Fruit fly (Drosophila melanogaster): Measurements from ENCODE around the gene Skp2.
A peak's percentile ranks its signal among the peaks of the same experiment; 100 is the strongest.

Skp2 gene

DNA sequence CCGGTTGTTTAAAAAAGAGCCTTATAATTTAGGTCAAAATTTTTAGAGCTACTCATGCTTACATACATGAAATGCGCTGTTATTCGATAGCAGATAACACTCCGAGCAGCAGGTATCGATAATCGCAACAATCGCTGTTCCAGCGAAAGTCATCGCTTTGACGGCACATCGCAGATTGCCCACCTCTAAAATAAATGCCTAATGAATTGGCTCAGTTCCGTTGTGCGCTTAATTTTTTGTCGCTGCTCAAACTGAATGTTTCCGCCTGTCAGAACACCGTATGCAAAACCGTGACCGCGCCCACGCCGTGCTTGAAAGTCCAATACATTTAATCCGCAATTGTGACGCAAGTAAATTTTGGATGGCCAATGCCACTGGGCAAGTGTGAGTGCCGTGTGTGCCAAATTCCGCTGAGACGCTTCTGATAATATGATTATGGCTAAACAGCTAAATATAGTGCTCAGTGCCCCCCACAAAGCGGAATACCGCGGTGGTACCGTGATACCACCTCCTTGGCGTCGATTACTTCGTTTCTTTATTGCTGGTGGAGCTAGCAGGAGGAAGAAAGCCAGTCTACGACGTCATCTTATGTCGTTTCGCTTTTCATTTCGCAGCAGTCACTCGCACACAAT, 17.9 kb downstream of the Skp2 start, which contains the start of gene CG9795 (continued):
- TF ChIP-seq CG15269 (tag; optimal IDR thresholded peaks at IDR 0.05) (no peak), HHEX (GFP tag; optimal IDR thresholded peaks at IDR 0.05) (peak; percentile 6), Bteb2 (GFP tag; optimal IDR thresholded peaks at IDR 0.05) (no peak), CG14667 (GFP tag; IDR thresholded peaks at IDR 0.05) (no peak), tna (GFP tag; IDR thresholded peaks at IDR 0.05; ENCODE audit: partially characterized antibody) (peak; percentile 96), Usf (GFP tag; optimal IDR thresholded peaks at IDR 0.05) (no peak), CG17361 (GFP tag; IDR thresholded peaks at IDR 0.05) (no peak), NC2β (GFP tag; optimal IDR thresholded peaks at IDR 0.05) (no peak), wdn (GFP tag; IDR thresholded peaks at IDR 0.05) (no peak), pan (optimal IDR thresholded peaks at IDR 0.05) (no peak), pan (GFP tag; optimal IDR thresholded peaks at IDR 0.05 in 1 of 2, IDR thresholded peaks at IDR 0.05 in 1 of 2) (peak in 1 of 2 experiments; percentile 47), Ada2b (GFP tag; IDR thresholded peaks at IDR 0.05) (no peak), ewg (GFP tag; optimal IDR thresholded peaks at IDR 0.05) (no peak), HmgD (GFP tag; optimal IDR thresholded peaks at IDR 0.05) (peak; percentile 30), fd96Cb (tag; optimal IDR thresholded peaks at IDR 0.05) (no peak), GATAe (GFP tag; conservative IDR thresholded peaks at IDR 0.05) (no peak), HLH4C (GFP tag; IDR thresholded peaks at IDR 0.05; ENCODE audit: partially characterized antibody) (peak; percentile 97), CG16813 (GFP tag; IDR thresholded peaks at IDR 0.05; ENCODE audit: partially characterized antibody) (peak; percentile 89), CG17912 (GFP tag; optimal IDR thresholded peaks at IDR 0.05) (no peak), CG31365 (tag; optimal IDR thresholded peaks at IDR 0.05) (no peak), CG11247 (GFP tag; IDR thresholded peaks at IDR 0.05) (0 out of 2 replicates have a peak, but pooled peaks have one; percentile 33), CG17829 (tag; optimal IDR thresholded peaks at IDR 0.05) (peak; percentile 30), fru (optimal IDR thresholded peaks at IDR 0.05) (no peak), p53 (GFP tag; optimal IDR thresholded peaks at IDR 0.05) (no peak), Hmx (GFP tag; optimal IDR thresholded peaks at IDR 0.05) (no peak), abd-A (tag; optimal IDR thresholded peaks at IDR 0.05) (no peak), Ptx1 (GFP tag; IDR thresholded peaks at IDR 0.05) (no peak), CHES-1-like (GFP tag; optimal IDR thresholded peaks at IDR 0.05) (peak; percentile 58), CG10274 (GFP tag; optimal IDR thresholded peaks at IDR 0.05) (no peak), bab2 (GFP tag; optimal IDR thresholded peaks at IDR 0.05) (no peak), CG8924 (tag; optimal IDR thresholded peaks at IDR 0.05) (no peak), ranshi (GFP tag; IDR thresholded peaks at IDR 0.05) (peak; percentile 28; the same call in 1 of the 2 replicates)

dm6 chr3R:4318999-4319398, 18.5 kb downstream of the Skp2 start, which contains the start of gene Syt14:
Gene Syt14 (minus strand): TSS chr3R:4319069.
- TF ChIP-seq scrt (GFP tag; optimal IDR thresholded peaks at IDR 0.05) (peak; percentile 95), CG13624 (GFP tag; optimal IDR thresholded peaks at IDR 0.05) (no peak)

DNA sequence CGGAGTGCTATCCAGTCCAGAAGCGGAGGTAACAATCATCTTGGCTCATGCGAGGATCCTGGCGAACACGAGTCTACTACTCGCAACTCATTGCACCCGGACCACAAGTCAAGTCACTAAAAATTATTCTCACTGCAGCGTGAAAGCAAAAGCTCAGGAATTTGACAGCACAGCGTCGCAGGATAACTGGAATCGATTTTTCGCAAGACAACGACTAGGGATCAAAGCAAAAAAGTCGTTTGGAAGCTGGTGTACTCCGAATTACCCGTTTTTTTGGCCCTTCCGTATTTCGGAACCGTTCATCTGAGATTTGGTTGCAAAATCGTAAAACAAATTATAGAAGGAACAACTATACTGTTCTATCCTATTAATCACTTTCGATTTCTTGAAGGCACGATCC, 18.9 kb downstream of the Skp2 start:
- TF ChIP-seq onecut (GFP tag; IDR thresholded peaks at IDR 0.05) (peak; percentile 96), crc (GFP tag; optimal IDR thresholded peaks at IDR 0.05) (no peak), MBD-R2 (GFP tag; IDR thresholded peaks at IDR 0.05) (peak; percentile 30; the same call in 1 of the 2 replicates), Usf (GFP tag; optimal IDR thresholded peaks at IDR 0.05) (no peak)
